Fruit fly (Drosophila melanogaster): ENCODE measurements around the gene hid.

hid gene

DNA sequence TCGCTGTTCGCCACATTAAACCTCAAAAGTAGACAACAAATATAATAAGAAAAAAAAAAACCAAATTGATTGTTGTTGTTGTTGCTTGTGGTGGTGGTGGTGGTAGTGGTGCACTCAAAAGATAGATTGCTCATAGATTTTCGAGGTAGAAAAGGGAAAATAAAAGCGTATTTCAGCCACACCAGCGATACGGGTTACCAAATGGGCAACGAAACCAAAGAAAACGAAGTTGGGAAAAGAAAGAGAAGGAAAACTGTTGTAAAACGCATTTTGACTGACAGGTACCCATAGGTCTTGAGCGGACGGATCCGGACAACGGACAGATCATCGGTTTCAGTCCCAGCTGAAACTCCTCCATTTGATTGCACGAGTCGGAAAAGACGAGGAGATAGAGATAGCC, 43.1 kb upstream of the hid start (continued):
- TF ChIP-seq D19A (tag; optimal IDR thresholded peaks at IDR 0.05) (no peak), cad (GFP tag; optimal IDR thresholded peaks at IDR 0.05) (peak; percentile 56), CG6791 (GFP tag; IDR thresholded peaks at IDR 0.05; ENCODE audit: partially characterized antibody) (peak; percentile 65; the same call in 2 of the 3 replicates), CG15269 (tag; optimal IDR thresholded peaks at IDR 0.05) (no peak), HLH3B (GFP tag; IDR thresholded peaks at IDR 0.05) (no peak), ro (GFP tag; IDR thresholded peaks at IDR 0.05) (no peak), CG15479 (GFP tag; optimal IDR thresholded peaks at IDR 0.05) (peak; percentile 80), amos (GFP tag; IDR thresholded peaks at IDR 0.05; ENCODE audit: partially characterized antibody) (no peak), CG7745 (tag; optimal IDR thresholded peaks at IDR 0.05) (peak; percentile 23), zfh2 (GFP tag; optimal IDR thresholded peaks at IDR 0.05) (no peak), sqz (GFP tag; optimal IDR thresholded peaks at IDR 0.05) (peak; percentile 71), Bgb (GFP tag; IDR thresholded peaks at IDR 0.05; ENCODE audit: partially characterized antibody) (no peak), kni (GFP tag; optimal IDR thresholded peaks at IDR 0.05) (peak; percentile 68), cg (GFP tag; optimal IDR thresholded peaks at IDR 0.05) (peak; percentile 22), zf30C (GFP tag; optimal IDR thresholded peaks at IDR 0.05) (peak; percentile 40), cas (GFP tag; IDR thresholded peaks at IDR 0.05) (no peak), GATAe (GFP tag; conservative IDR thresholded peaks at IDR 0.05) (no peak), CG15601 (tag; optimal IDR thresholded peaks at IDR 0.05) (peak; percentile 6), row (GFP tag; IDR thresholded peaks at IDR 0.05) (no peak), CG30020 (tag; optimal IDR thresholded peaks at IDR 0.05) (no peak), CG12744 (GFP tag; optimal IDR thresholded peaks at IDR 0.05) (no peak), CG8388 (GFP tag; optimal IDR thresholded peaks at IDR 0.05) (no peak), btn (GFP tag; optimal IDR thresholded peaks at IDR 0.05) (no peak), tap (tag; optimal IDR thresholded peaks at IDR 0.05) (no peak), nerfin-1 (tag; optimal IDR thresholded peaks at IDR 0.05) (no peak), grn (GFP tag; optimal IDR thresholded peaks at IDR 0.05) (peak; percentile 24), fd3F (GFP tag; optimal IDR thresholded peaks at IDR 0.05) (no peak), Hmr (GFP tag; optimal IDR thresholded peaks at IDR 0.05) (no peak), CG9215 (GFP tag; IDR thresholded peaks at IDR 0.05) (no peak), pros (GFP tag; optimal IDR thresholded peaks at IDR 0.05) (peak; percentile 50), trem (tag; optimal IDR thresholded peaks at IDR 0.05) (no peak), Pdp1 (GFP tag; optimal IDR thresholded peaks at IDR 0.05) (peak in 1 of 2 experiments; percentile 16), tll (GFP tag; optimal IDR thresholded peaks at IDR 0.05) (peak in 1 of 2 experiments; percentile 34), run (tag; optimal IDR thresholded peaks at IDR 0.05) (peak; percentile 17), CG5245 (GFP tag; optimal IDR thresholded peaks at IDR 0.05) (no peak)

DNA sequence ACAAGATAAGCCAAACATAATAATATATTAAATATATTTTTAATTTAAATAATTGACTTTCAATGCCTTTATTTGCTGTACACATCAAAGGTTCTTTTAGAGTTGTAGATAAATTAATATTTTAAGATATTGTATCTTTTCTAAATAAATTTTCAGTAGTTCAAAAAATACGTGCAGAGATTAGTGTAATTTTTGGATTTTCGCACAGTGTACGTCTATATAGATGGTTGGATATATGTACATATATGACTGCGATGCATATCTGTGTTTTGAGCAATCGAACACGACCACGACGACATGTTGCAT, 41.9 kb upstream of the hid start:
- TF ChIP-seq CG11696 (GFP tag; IDR thresholded peaks at IDR 0.05) (no peak), Dp (GFP tag; optimal IDR thresholded peaks at IDR 0.05) (no peak), her (GFP tag; optimal IDR thresholded peaks at IDR 0.05) (no peak), Eip74EF (GFP tag; optimal IDR thresholded peaks at IDR 0.05) (peak in 1 of 2 experiments; percentile 28), CG10147 (GFP tag; optimal IDR thresholded peaks at IDR 0.05) (no peak), CG7928 (GFP tag; optimal IDR thresholded peaks at IDR 0.05) (no peak), Tbp (GFP tag; optimal IDR thresholded peaks at IDR 0.05) (no peak), H2.0 (GFP tag; IDR thresholded peaks at IDR 0.05) (no peak), ro (GFP tag; IDR thresholded peaks at IDR 0.05) (no peak), CG8388 (GFP tag; optimal IDR thresholded peaks at IDR 0.05) (peak; percentile 67), CG3726 (GFP tag; IDR thresholded peaks at IDR 0.05) (no peak), CG11398 (GFP tag; optimal IDR thresholded peaks at IDR 0.05) (no peak), Nf-YA (GFP tag; IDR thresholded peaks at IDR 0.05) (no peak), CG9609 (GFP tag; optimal IDR thresholded peaks at IDR 0.05) (no peak), CG2678 (tag; optimal IDR thresholded peaks at IDR 0.05) (peak; percentile 67), CG12391 (tag; optimal IDR thresholded peaks at IDR 0.05) (peak; percentile 63), stwl (tag; optimal IDR thresholded peaks at IDR 0.05) (no peak), Xbp1 (GFP tag; optimal IDR thresholded peaks at IDR 0.05) (peak; percentile 18), phol (tag; optimal IDR thresholded peaks at IDR 0.05) (peak; percentile 75)

All from whole organism, embryonic.